Fruit fly (Drosophila melanogaster) whole organism, prepupa: Measurements from ENCODE around the gene ETHR.

Source experiments
- Blimp-1 ChIP-seq: fragments of 200-800 bp; sonication (Bioruptor generic); optimal IDR thresholded peaks from 3 replicates; lab custom pipeline; 2017; ENCODE audit warnings: missing biosample characterization, missing genetic modification characterization, mild to moderate bottlenecking, moderate library complexity, missing genetic modification reagents
- CG10669 ChIP-seq: fragments of 200-800 bp; sonication (Bioruptor generic); optimal IDR thresholded peaks from 3 replicates; lab custom pipeline; 2018; ENCODE audit warnings: missing biosample characterization, mild to moderate bottlenecking, missing genetic modification characterization, moderate library complexity
- CG11294 ChIP-seq: fragments of 200-800 bp; sonication (Bioruptor generic); IDR thresholded peaks from 2 replicates; pipeline ENCODE4 v1.3.6; 2022; ENCODE audit warnings: missing biosample characterization, missing genetic modification characterization
- CG11762 ChIP-seq: fragments of 200-800 bp; sonication (Bioruptor generic); optimal IDR thresholded peaks from 3 replicates; lab custom pipeline; 2016; ENCODE audit warnings: missing biosample characterization, missing genetic modification characterization; ENCODE audit not compliant: insufficient read depth
- CG11902 ChIP-seq: fragments of 200-800 bp; sonication (Bioruptor generic); optimal IDR thresholded peaks from 3 replicates; lab custom pipeline; 2016; ENCODE audit warnings: missing biosample characterization, missing genetic modification characterization
- CG1621 ChIP-seq: fragments of 200-800 bp; sonication (Bioruptor generic); optimal IDR thresholded peaks from 3 replicates; lab custom pipeline; 2018; ENCODE audit warnings: missing biosample characterization, mild to moderate bottlenecking, missing genetic modification characterization
- CG3032 ChIP-seq: fragments of 200-800 bp; optimal IDR thresholded peaks from 2 replicates; lab custom pipeline; 2019; ENCODE audit warnings: missing biosample characterization, mild to moderate bottlenecking, missing genetic modification characterization, moderate library complexity
- CG31627 ChIP-seq: fragments of 200-800 bp; sonication (Bioruptor generic); optimal IDR thresholded peaks from 3 replicates; lab custom pipeline; 2016; ENCODE audit warnings: missing biosample characterization, missing genetic modification characterization
- CG34406 ChIP-seq: fragments of 200-800 bp; sonication (Bioruptor generic); optimal IDR thresholded peaks from 3 replicates; lab custom pipeline; 2016; ENCODE audit warnings: missing biosample characterization, missing genetic modification characterization
- CG3919 ChIP-seq: fragments of 200-800 bp; sonication (Bioruptor generic); optimal IDR thresholded peaks from 3 replicates; lab custom pipeline; 2016; ENCODE audit warnings: missing biosample characterization, missing genetic modification characterization
- CG4318 ChIP-seq: fragments of 200-800 bp; sonication (Bioruptor generic); optimal IDR thresholded peaks from 3 replicates; lab custom pipeline; 2017; ENCODE audit warnings: missing biosample characterization, mild to moderate bottlenecking, missing genetic modification characterization
- CG6163 ChIP-seq: fragments of 200-800 bp; sonication (Bioruptor generic); IDR thresholded peaks from 3 replicates; pipeline ENCODE4 v1.3.6; 2022; ENCODE audit warnings: missing biosample characterization, missing genetic modification characterization
- CG6276 ChIP-seq: fragments of 200-800 bp; sonication (Bioruptor generic); optimal IDR thresholded peaks from 2 replicates; lab custom pipeline; 2017; ENCODE audit warnings: missing biosample characterization, mild to moderate bottlenecking, missing genetic modification characterization
- CG6792 ChIP-seq: fragments of 200-800 bp; sonication (Bioruptor generic); optimal IDR thresholded peaks from 3 replicates; lab custom pipeline; 2016; ENCODE audit warnings: missing biosample characterization, missing genetic modification characterization
- CG6808 ChIP-seq: fragments of 200-800 bp; sonication (Bioruptor generic); optimal IDR thresholded peaks from 3 replicates; lab custom pipeline; 2017; ENCODE audit warnings: missing biosample characterization, missing genetic modification characterization, mild to moderate bottlenecking, moderate library complexity, missing genetic modification reagents
- CG7368 ChIP-seq: fragments of 200-800 bp; sonication (Bioruptor generic); optimal IDR thresholded peaks from 3 replicates; lab custom pipeline; 2016; ENCODE audit warnings: missing biosample characterization, missing genetic modification characterization
- CG8119 ChIP-seq: fragments of 200-800 bp; sonication (Bioruptor generic); IDR thresholded peaks from 3 replicates; pipeline ENCODE4 v1.3.6; 2022; ENCODE audit warnings: missing biosample characterization, missing genetic modification characterization
- Eip75B ChIP-seq: fragments of 200-800 bp; sonication (Bioruptor generic); optimal IDR thresholded peaks from 3 replicates; lab custom pipeline; 2016; ENCODE audit warnings: missing biosample characterization, missing genetic modification characterization
- Eip78C ChIP-seq: fragments of 200-800 bp; sonication (Bioruptor generic); peaks from one replicate; lab custom pipeline; 2016; ENCODE audit warnings: missing biosample characterization, missing genetic modification characterization
- Eip93F ChIP-seq: fragments of 200-800 bp; sonication (Bioruptor generic); optimal IDR thresholded peaks from 2 replicates; lab custom pipeline; 2016; ENCODE audit warnings: missing biosample characterization, mild to moderate bottlenecking, missing genetic modification characterization
- Ets96B ChIP-seq: fragments of 200-800 bp; optimal IDR thresholded peaks from 2 replicates; lab custom pipeline; 2019; ENCODE audit warnings: missing biosample characterization, mild to moderate bottlenecking, missing genetic modification characterization, moderate library complexity
- Gug ChIP-seq: fragments of 200-800 bp; sonication (Bioruptor generic); IDR thresholded peaks from 2 replicates; pipeline ENCODE4 v1.3.6; 2022; ENCODE audit warnings: missing biosample characterization, missing genetic modification characterization
- Hr38 ChIP-seq: sonication (Bioruptor generic); optimal IDR thresholded peaks from 2 replicates; lab custom pipeline; 2016; ENCODE audit warnings: missing biosample characterization, missing genetic modification characterization
- Hr39 ChIP-seq: fragments of 200-800 bp; sonication (Bioruptor generic); optimal IDR thresholded peaks from 2 replicates; lab custom pipeline; 2016; ENCODE audit warnings: missing biosample characterization, missing genetic modification characterization
- Hr4 ChIP-seq: fragments of 200-800 bp; sonication (Bioruptor generic); optimal IDR thresholded peaks from 3 replicates; lab custom pipeline; 2016; ENCODE audit warnings: missing biosample characterization, missing genetic modification characterization
- Lpt ChIP-seq: fragments of 200-800 bp; sonication (Bioruptor generic); optimal IDR thresholded peaks from 3 replicates; lab custom pipeline; 2016; ENCODE audit warnings: missing biosample characterization, missing genetic modification characterization
- Met ChIP-seq: fragments of 200-800 bp; sonication (Bioruptor generic); optimal IDR thresholded peaks from 3 replicates; lab custom pipeline; 2016; ENCODE audit warnings: missing biosample characterization, missing genetic modification characterization
- OdsH ChIP-seq: fragments of 200-800 bp; sonication (Bioruptor generic); optimal IDR thresholded peaks from 3 replicates; lab custom pipeline; 2016; ENCODE audit warnings: missing biosample characterization, missing genetic modification characterization
- Sox102F ChIP-seq: fragments of 200-800 bp; sonication (Bioruptor generic); optimal IDR thresholded peaks from 2 replicates; lab custom pipeline; 2016; ENCODE audit warnings: missing biosample characterization, mild to moderate bottlenecking, missing genetic modification characterization
- Sox15 ChIP-seq: fragments of 200-800 bp; sonication (Bioruptor generic); optimal IDR thresholded peaks from 3 replicates; lab custom pipeline; 2016; ENCODE audit warnings: missing biosample characterization, missing genetic modification characterization
- achi ChIP-seq: fragments of 200-800 bp; sonication (Bioruptor generic); optimal IDR thresholded peaks from 3 replicates; lab custom pipeline; 2016; ENCODE audit warnings: missing biosample characterization, missing genetic modification characterization
- acj6 ChIP-seq: fragments of 200-800 bp; sonication (Bioruptor generic); optimal IDR thresholded peaks from 3 replicates; lab custom pipeline; 2016; ENCODE audit warnings: missing biosample characterization, missing genetic modification characterization
- cyc ChIP-seq: fragments of 200-800 bp; sonication (Bioruptor generic); optimal IDR thresholded peaks from 3 replicates; lab custom pipeline; 2016; ENCODE audit warnings: missing biosample characterization, missing genetic modification characterization
- dac ChIP-seq: fragments of 200-800 bp; sonication (Bioruptor generic); optimal IDR thresholded peaks from 2 replicates; lab custom pipeline; 2017; ENCODE audit warnings: missing biosample characterization, mild to moderate bottlenecking, missing genetic modification characterization
- dsx ChIP-seq: fragments of 200-800 bp; optimal IDR thresholded peaks from 3 replicates; lab custom pipeline; 2019; ENCODE audit warnings: missing biosample characterization, mild to moderate bottlenecking, missing genetic modification characterization, moderate library complexity; ENCODE audit not compliant: poor library complexity, severe bottlenecking
- eg ChIP-seq: fragments of 200-800 bp; sonication (Bioruptor generic); IDR thresholded peaks from 3 replicates; pipeline ENCODE4 v1.3.6; 2022; ENCODE audit warnings: missing biosample characterization, missing genetic modification characterization
- esn ChIP-seq: fragments of 200-800 bp; sonication (Bioruptor generic); optimal IDR thresholded peaks from 2 replicates; lab custom pipeline; 2016; ENCODE audit warnings: missing biosample characterization, mild to moderate bottlenecking, missing genetic modification characterization, moderate library complexity
- fd59A ChIP-seq: fragments of 200-800 bp; sonication (Bioruptor generic); optimal IDR thresholded peaks from 2 replicates; lab custom pipeline; 2017; ENCODE audit warnings: missing biosample characterization, mild to moderate bottlenecking, missing genetic modification characterization, missing genetic modification reagents
- fd85E ChIP-seq: fragments of 200-800 bp; sonication (Bioruptor generic); optimal IDR thresholded peaks from 3 replicates; lab custom pipeline; 2016; ENCODE audit warnings: missing biosample characterization, missing genetic modification characterization
- lz ChIP-seq: fragments of 200-800 bp; sonication (Bioruptor generic); optimal IDR thresholded peaks from 3 replicates; lab custom pipeline; 2016; ENCODE audit warnings: missing biosample characterization, missing genetic modification characterization
- pdm3 ChIP-seq: fragments of 200-800 bp; sonication (Bioruptor generic); optimal IDR thresholded peaks from 3 replicates; lab custom pipeline; 2016; ENCODE audit warnings: missing biosample characterization, missing genetic modification characterization
- salr ChIP-seq, 2 experiments: fragments of 200-800 bp; sonication (Bioruptor generic); optimal IDR thresholded peaks; 3 replicates each; lab custom pipeline; 2016 to 2018; ENCODE audit warnings: missing biosample characterization in 2 of 2, missing genetic modification characterization in 2 of 2, mild to moderate bottlenecking in 1 of 2
- spab ChIP-seq: fragments of 200-800 bp; sonication (Bioruptor generic); optimal IDR thresholded peaks from 2 replicates; lab custom pipeline; 2017; ENCODE audit warnings: missing biosample characterization, mild to moderate bottlenecking, missing genetic modification characterization, missing genetic modification reagents
- ss ChIP-seq, 2 experiments: fragments of 200-800 bp; sonication (Bioruptor generic); optimal IDR thresholded peaks; 2 replicates in 1 of 2; 3 replicates in 1 of 2; lab custom pipeline; 2017 to 2018; ENCODE audit warnings: mild to moderate bottlenecking in 2 of 2, missing biosample characterization in 2 of 2, missing genetic modification characterization in 2 of 2, moderate library complexity in 1 of 2
- svp ChIP-seq: fragments of 200-800 bp; sonication (Bioruptor generic); peaks from one replicate; lab custom pipeline; 2016; ENCODE audit warnings: missing biosample characterization, missing genetic modification characterization
- topi ChIP-seq: fragments of 200-800 bp; sonication (Bioruptor generic); optimal IDR thresholded peaks from 3 replicates; lab custom pipeline; 2016; ENCODE audit warnings: missing biosample characterization, missing genetic modification characterization
- vri ChIP-seq: fragments of 200-800 bp; sonication (Bioruptor generic); optimal IDR thresholded peaks from 3 replicates; lab custom pipeline; 2016; ENCODE audit warnings: missing biosample characterization, mild to moderate bottlenecking, missing genetic modification characterization

ETHR gene

dm6 chr3R:21199085-21199899 lies 47.5 kb upstream of the ETHR start (continued):
- TF ChIP-seq CG1621 (no peak), Eip93F (GFP tag; lab: Kevin White, UChicago) (no peak), CG3919 (GFP tag; lab: Kevin White, UChicago) (no peak), CG6163 (GFP tag; lab: Robert Waterston, UW) (peak; percentile 37; the same call in 1 of the 3 replicates), Blimp-1 (GFP tag; lab: Kevin White, UChicago) (no peak), vri (GFP tag; lab: Kevin White, UChicago) (peak; percentile 13), CG6792 (GFP tag; lab: Kevin White, UChicago) (no peak), CG31627 (GFP tag; lab: Kevin White, UChicago) (no peak), CG11902 (no peak), CG8119 (no peak), eg (GFP tag; lab: Robert Waterston, UW) (peak; percentile 48; the same call in 1 of the 3 replicates), Hr4 (GFP tag; lab: Kevin White, UChicago) (peak; percentile 1), cyc (GFP tag; lab: Kevin White, UChicago) (no peak), Hr39 (GFP tag; lab: Kevin White, UChicago) (no peak), fd59A (no peak), Sox15 (no peak), Eip78C (GFP tag; lab: Kevin White, UChicago) (peak; percentile 55), svp (GFP tag; lab: Kevin White, UChicago) (peak; percentile 81), ss (GFP tag; optimal IDR thresholded peaks at IDR 0.05; lab: Kevin White, UChicago) (no peak), Lpt (GFP tag; lab: Kevin White, UChicago) (no peak), OdsH (GFP tag; lab: Kevin White, UChicago) (no peak), fd85E (GFP tag; lab: Kevin White, UChicago) (no peak), acj6 (GFP tag; lab: Kevin White, UChicago) (no peak), CG6808 (no peak), CG11294 (GFP tag; lab: Robert Waterston, UW) (no peak), achi (GFP tag; lab: Kevin White, UChicago) (no peak), dac (GFP tag; lab: Kevin White, UChicago) (no peak)

- TF ChIP-seq spab (peak; percentile 56), Hr38 (GFP tag; lab: Kevin White, UChicago) (no peak), salr (GFP tag; optimal IDR thresholded peaks at IDR 0.05; lab: Kevin White, UChicago) (peak; percentile 44 to 54), eg (GFP tag; lab: Robert Waterston, UW) (peak; percentile 75), CG3919 (GFP tag; lab: Kevin White, UChicago) (peak; percentile 55), CG11762 (peak; percentile 63), CG6276 (peak; percentile 46), CG6808 (peak; percentile 8), dsx (GFP tag; lab: Kevin White, UChicago) (peak; percentile 66), esn (GFP tag; lab: Kevin White, UChicago) (peak; percentile 73), Blimp-1 (GFP tag; lab: Kevin White, UChicago) (no peak), Eip75B (GFP tag; lab: Kevin White, UChicago) (peak; percentile 82), Lpt (GFP tag; lab: Kevin White, UChicago) (peak; percentile 35), Ets96B (tag; lab: Kevin White, UChicago) (peak; percentile 59), lz (GFP tag; lab: Kevin White, UChicago) (peak; percentile 60), Hr4 (GFP tag; lab: Kevin White, UChicago) (peak; percentile 85), CG6792 (GFP tag; lab: Kevin White, UChicago) (peak; percentile 58), CG10669 (GFP tag; lab: Kevin White, UChicago) (peak; percentile 31), topi (GFP tag; lab: Kevin White, UChicago) (peak; percentile 55), acj6 (GFP tag; lab: Kevin White, UChicago) (peak; percentile 78), CG3032 (tag; lab: Kevin White, UChicago) (peak; percentile 49), CG4318 (GFP tag; lab: Kevin White, UChicago) (peak; percentile 67), Met (GFP tag; lab: Kevin White, UChicago) (peak; percentile 62), CG7368 (peak; percentile 31), pdm3 (GFP tag; lab: Kevin White, UChicago) (peak; percentile 77), svp (GFP tag; lab: Kevin White, UChicago) (peak; percentile 93), CG34406 (peak; percentile 26), fd59A (peak; percentile 47), Sox102F (GFP tag; lab: Kevin White, UChicago) (peak; percentile 42), OdsH (GFP tag; lab: Kevin White, UChicago) (peak; percentile 78), Gug (GFP tag; lab: Robert Waterston, UW) (peak; percentile 67), vri (GFP tag; lab: Kevin White, UChicago) (no peak), CG11902 (peak; percentile 20)
Observed at dm6 chr3R:21199953-21200368, 46.9 kb upstream of the ETHR start.
